Fruit fly (Drosophila melanogaster): ENCODE results near the gene Rab11.
A peak's percentile ranks its signal among the peaks of the same experiment; 100 is the strongest.

Rab11 gene

dm6 chr3R:21151090-21151870 is 40.1 kb downstream of the Rab11 start:
- peak; percentile 64 for TF ChIP-seq noc (tag; optimal IDR thresholded peaks at IDR 0.05)

- no peak for TF ChIP-seq noc (tag; optimal IDR thresholded peaks at IDR 0.05)
Measured at dm6 chr3R:21152856-21153278, 41.7 kb downstream of the Rab11 start.

- TF ChIP-seq noc (tag; optimal IDR thresholded peaks at IDR 0.05), result no peak
Measured at dm6 chr3R:21154130-21154529, 42.9 kb downstream of the Rab11 start.

dm6 chr3R:21155931-21156488 is 44.8 kb downstream of the Rab11 start:
- TF ChIP-seq noc (tag; optimal IDR thresholded peaks at IDR 0.05), result no peak

dm6 chr3R:21156572-21157480 is 45.6 kb downstream of the Rab11 start:
- peak; percentile 92 for TF ChIP-seq noc (tag; optimal IDR thresholded peaks at IDR 0.05)

- TF ChIP-seq noc (tag; optimal IDR thresholded peaks at IDR 0.05), result no peak
Measured at dm6 chr3R:21158643-21159042, 47.4 kb downstream of the Rab11 start.

- no peak for TF ChIP-seq noc (tag; optimal IDR thresholded peaks at IDR 0.05)
Measured at dm6 chr3R:21161042-21161532, 49.9 kb downstream of the Rab11 start, which contains the start of gene cDIP. TSS of gene cDIP (minus strand) at chr3R:21161092.

dm6 chr3R:21161620-21162029 is 50.4 kb downstream of the Rab11 start:
- peak; percentile 76 for TF ChIP-seq noc (tag; optimal IDR thresholded peaks at IDR 0.05)

dm6 chr3R:21163318-21163828 is 52.2 kb downstream of the Rab11 start, which contains the start of gene CG5810:
TSS of gene CG5810 (plus strand) at chr3R:21163778.
- peak; percentile 81 for TF ChIP-seq noc (tag; optimal IDR thresholded peaks at IDR 0.05)
